Fruit fly (Drosophila melanogaster): ENCODE data around the gene CG9356.

The CG9356 gene

dm6 chr3R:9353276-9353652 is 50.8 kb downstream of the CG9356 start (continued):
- TF ChIP-seq Poxn (GFP tag; IDR thresholded peaks at IDR 0.05) = no peak
- TF ChIP-seq Side (GFP tag; optimal IDR thresholded peaks at IDR 0.05) = peak; percentile 17
- peak; percentile 77 for TF ChIP-seq Chrac-16 (GFP tag; optimal IDR thresholded peaks at IDR 0.05)
- TF ChIP-seq CG3838 (GFP tag; optimal IDR thresholded peaks at IDR 0.05) = peak; percentile 49
- TF ChIP-seq HmgZ (tag; optimal IDR thresholded peaks at IDR 0.05) = peak; percentile 27
- no peak for TF ChIP-seq chm (GFP tag; IDR thresholded peaks at IDR 0.05)
- TF ChIP-seq Nf-YB (GFP tag; optimal IDR thresholded peaks at IDR 0.05) = peak; percentile 79
- peak; percentile 43 for TF ChIP-seq tup (GFP tag; optimal IDR thresholded peaks at IDR 0.05)
- peak; percentile 83 for TF ChIP-seq CG18619 (GFP tag; optimal IDR thresholded peaks at IDR 0.05)
- peak; percentile 27 for TF ChIP-seq Camta (GFP tag; optimal IDR thresholded peaks at IDR 0.05)
- no peak for TF ChIP-seq CG15479 (GFP tag; optimal IDR thresholded peaks at IDR 0.05)
- TF ChIP-seq CG6813 (GFP tag; optimal IDR thresholded peaks at IDR 0.05) = peak; percentile 85
- TF ChIP-seq jumu (GFP tag; optimal IDR thresholded peaks at IDR 0.05) = peak; percentile 17
- TF ChIP-seq sisA (GFP tag; IDR thresholded peaks at IDR 0.05) = no peak
- peak; percentile 61 for TF ChIP-seq CG11723 (GFP tag; optimal IDR thresholded peaks at IDR 0.05)
- peak; percentile 13 for TF ChIP-seq maf-S (GFP tag; optimal IDR thresholded peaks at IDR 0.05)
- TF ChIP-seq CG13123 (GFP tag; optimal IDR thresholded peaks at IDR 0.05) = peak; percentile 58
- no peak for TF ChIP-seq slbo (GFP tag; IDR thresholded peaks at IDR 0.05)
- peak; percentile 80 for TF ChIP-seq CG10462 (GFP tag; optimal IDR thresholded peaks at IDR 0.05)
- TF ChIP-seq eve (GFP tag; optimal IDR thresholded peaks at IDR 0.05) = peak in 1 of 2 experiments; percentile 91
- TF ChIP-seq CG13296 (GFP tag; optimal IDR thresholded peaks at IDR 0.05) = peak; percentile 77

dm6 chr3R:9352595-9353275 is 51.3 kb downstream of the CG9356 start:
- TF ChIP-seq dan (GFP tag; IDR thresholded peaks at IDR 0.05) (no peak), zfh2 (GFP tag; optimal IDR thresholded peaks at IDR 0.05) (no peak), HLHmδ (GFP tag; optimal IDR thresholded peaks at IDR 0.05) (peak; percentile 20), yki (optimal IDR thresholded peaks at IDR 0.05) (peak; percentile 55), Stat92E (GFP tag; optimal IDR thresholded peaks at IDR 0.05) (peak in 1 of 3 experiments; percentile 84), CG32772 (GFP tag; IDR thresholded peaks at IDR 0.05) (no peak), inv (GFP tag; IDR thresholded peaks at IDR 0.05; ENCODE audit: partially characterized antibody) (no peak), CG8924 (tag; optimal IDR thresholded peaks at IDR 0.05) (no peak), CG1603 (tag; optimal IDR thresholded peaks at IDR 0.05) (no peak), nom (GFP tag; optimal IDR thresholded peaks at IDR 0.05) (no peak), CG31388 (GFP tag; optimal IDR thresholded peaks at IDR 0.05) (no peak), cg (GFP tag; optimal IDR thresholded peaks at IDR 0.05) (peak; percentile 91), btn (GFP tag; optimal IDR thresholded peaks at IDR 0.05) (no peak), CG8089 (GFP tag; optimal IDR thresholded peaks at IDR 0.05) (no peak), eve (GFP tag; optimal IDR thresholded peaks at IDR 0.05) (peak in 1 of 2 experiments; percentile 63), BEAF-32 (GFP tag; optimal IDR thresholded peaks at IDR 0.05) (no peak), jumu (GFP tag; optimal IDR thresholded peaks at IDR 0.05) (no peak), CG10462 (GFP tag; optimal IDR thresholded peaks at IDR 0.05) (no peak), Sox100B (GFP tag; optimal IDR thresholded peaks at IDR 0.05) (no peak), Dbx (GFP tag; IDR thresholded peaks at IDR 0.05) (no peak), CrebB (tag; optimal IDR thresholded peaks at IDR 0.05) (no peak), ab (GFP tag; optimal IDR thresholded peaks at IDR 0.05) (peak; percentile 5), CG14441 (GFP tag; IDR thresholded peaks at IDR 0.05) (no peak), Tbp (GFP tag; optimal IDR thresholded peaks at IDR 0.05) (no peak), CG1792 (GFP tag; optimal IDR thresholded peaks at IDR 0.05) (no peak), CG10147 (GFP tag; optimal IDR thresholded peaks at IDR 0.05) (no peak), Ravus (GFP tag; IDR thresholded peaks at IDR 0.05) (no peak), kay (GFP tag; optimal IDR thresholded peaks at IDR 0.05) (no peak), CG3726 (GFP tag; IDR thresholded peaks at IDR 0.05) (no peak), odd (GFP tag; optimal IDR thresholded peaks at IDR 0.05) (no peak), Meics (GFP tag; optimal IDR thresholded peaks at IDR 0.05) (no peak), D19B (GFP tag; optimal IDR thresholded peaks at IDR 0.05) (no peak)

Data from whole organism, embryonic.